Fruit fly (Drosophila melanogaster) whole organism, embryonic: Measurements from ENCODE around the gene CG16736.

Experiments
- ATbp ChIP-seq: fragments of 200-800 bp; sonication (Bioruptor generic); optimal IDR thresholded peaks from 2 replicates; lab custom pipeline; 2017; ENCODE audit warnings: missing biosample characterization, mild to moderate bottlenecking, missing genetic modification characterization, missing genetic modification reagents
- Antp ChIP-seq: fragments of 200-800 bp; sonication (Bioruptor generic); optimal IDR thresholded peaks from 3 replicates; lab custom pipeline; 2016; ENCODE audit warnings: missing biosample characterization, missing genetic modification characterization
- BtbVII ChIP-seq: fragments of 200-800 bp; sonication (Bioruptor generic); optimal IDR thresholded peaks from 3 replicates; lab custom pipeline; 2017; ENCODE audit warnings: missing biosample characterization, mild to moderate bottlenecking, missing genetic modification characterization
- CG12942 ChIP-seq: fragments of 200-800 bp; sonication (Bioruptor generic); optimal IDR thresholded peaks from 3 replicates; lab custom pipeline; 2016; ENCODE audit warnings: missing biosample characterization, missing genetic modification characterization
- CG14710 ChIP-seq: fragments of 200-800 bp; sonication (Bioruptor generic); optimal IDR thresholded peaks from 3 replicates; lab custom pipeline; 2019; ENCODE audit warnings: missing biosample characterization, mild to moderate bottlenecking, missing genetic modification characterization, moderate library complexity
- CG15696 ChIP-seq: fragments of 200-800 bp; sonication (Bioruptor generic); optimal IDR thresholded peaks from 2 replicates; lab custom pipeline; 2019; ENCODE audit warnings: missing biosample characterization, mild to moderate bottlenecking, missing genetic modification characterization, moderate library complexity
- CG16815 ChIP-seq: fragments of 200-800 bp; sonication (Bioruptor generic); optimal IDR thresholded peaks from 3 replicates; lab custom pipeline; 2017; ENCODE audit warnings: missing biosample characterization, mild to moderate bottlenecking, missing genetic modification characterization
- CG17328 ChIP-seq: fragments of 200-800 bp; sonication (Bioruptor generic); IDR thresholded peaks from 2 replicates; pipeline ENCODE4 v1.3.6; 2022; ENCODE audit warnings: missing biosample characterization, missing genetic modification characterization
- CG18011 ChIP-seq: fragments of 200-800 bp; sonication (Bioruptor generic); optimal IDR thresholded peaks from 2 replicates; lab custom pipeline; 2017; ENCODE audit warnings: missing biosample characterization, missing genetic modification characterization, mild to moderate bottlenecking, moderate library complexity, missing genotype
- CG2202 ChIP-seq: fragments of 200-800 bp; sonication (Bioruptor generic); optimal IDR thresholded peaks from 2 replicates; lab custom pipeline; 2018; ENCODE audit warnings: missing biosample characterization, mild to moderate bottlenecking, missing genetic modification characterization
- CG30403 ChIP-seq: fragments of 200-800 bp; sonication (Bioruptor generic); optimal IDR thresholded peaks from 3 replicates; lab custom pipeline; 2016; ENCODE audit warnings: missing biosample characterization, missing genetic modification characterization
- CG3163 ChIP-seq: fragments of 200-800 bp; sonication (Bioruptor generic); optimal IDR thresholded peaks from 3 replicates; lab custom pipeline; 2016; ENCODE audit warnings: missing biosample characterization, missing genetic modification characterization
- CG33213 ChIP-seq: fragments of 200-800 bp; sonication (Bioruptor generic); optimal IDR thresholded peaks from 3 replicates; lab custom pipeline; 2016; ENCODE audit warnings: missing biosample characterization, missing genetic modification characterization
- CG33557 ChIP-seq: fragments of 200-800 bp; sonication (Bioruptor generic); optimal IDR thresholded peaks from 2 replicates; lab custom pipeline; 2019; ENCODE audit warnings: missing biosample characterization, mild to moderate bottlenecking, missing genetic modification characterization, moderate library complexity
- CG42726 ChIP-seq: fragments of 200-800 bp; sonication (Bioruptor generic); IDR thresholded peaks from 2 replicates; pipeline ENCODE4 v1.3.6; 2022; ENCODE audit warnings: missing biosample characterization, missing genetic modification characterization; ENCODE audit not compliant: partially characterized antibody
- CG6654 ChIP-seq: fragments of 200-800 bp; sonication (Bioruptor generic); optimal IDR thresholded peaks from 2 replicates; lab custom pipeline; 2017; ENCODE audit warnings: missing biosample characterization, mild to moderate bottlenecking, missing genetic modification characterization
- CG6791 ChIP-seq: fragments of 200-800 bp; sonication (Bioruptor generic); IDR thresholded peaks from 3 replicates; pipeline ENCODE4 v1.3.6; 2022; ENCODE audit warnings: missing biosample characterization, missing genetic modification characterization; ENCODE audit not compliant: partially characterized antibody
- CG8388 ChIP-seq: fragments of 200-800 bp; sonication (Bioruptor generic); optimal IDR thresholded peaks from 2 replicates; lab custom pipeline; 2019; ENCODE audit warnings: missing biosample characterization, mild to moderate bottlenecking, missing genetic modification characterization, moderate library complexity
- CG9215 ChIP-seq: fragments of 200-800 bp; sonication (Bioruptor generic); IDR thresholded peaks from 2 replicates; pipeline ENCODE4 v1.3.6; 2022; ENCODE audit warnings: missing biosample characterization, missing genetic modification characterization
- CrebB ChIP-seq: fragments of 200-800 bp; sonication (Bioruptor generic); optimal IDR thresholded peaks from 3 replicates; lab custom pipeline; 2018; ENCODE audit warnings: missing biosample characterization, mild to moderate bottlenecking, missing genetic modification characterization
- D19B ChIP-seq: fragments of 200-800 bp; sonication (Bioruptor generic); optimal IDR thresholded peaks from 2 replicates; lab custom pipeline; 2017; ENCODE audit warnings: missing biosample characterization, mild to moderate bottlenecking, missing genetic modification characterization
- Dp ChIP-seq: fragments of 200-800 bp; sonication (Bioruptor generic); optimal IDR thresholded peaks from 2 replicates; lab custom pipeline; 2018; ENCODE audit warnings: missing biosample characterization, mild to moderate bottlenecking, missing genetic modification characterization, moderate library complexity
- Eip74EF ChIP-seq, 2 experiments: fragments of 200-800 bp in 1 of 2; fragments of >200 bp in 1 of 2; sonication (Bioruptor generic) in 1 of 2; optimal IDR thresholded peaks; 2 replicates each; lab custom pipeline; 2017 to 2019; ENCODE audit warnings: missing biosample characterization in 2 of 2, missing genetic modification characterization in 2 of 2, mild to moderate bottlenecking in 1 of 2, moderate library complexity in 1 of 2
- Hmx ChIP-seq: fragments of 200-800 bp; sonication (Bioruptor generic); optimal IDR thresholded peaks from 2 replicates; lab custom pipeline; 2016; ENCODE audit warnings: missing biosample characterization, missing genetic modification characterization
- Mes4 ChIP-seq: fragments of 200-800 bp; sonication (Bioruptor generic); optimal IDR thresholded peaks from 2 replicates; lab custom pipeline; 2016; ENCODE audit warnings: missing biosample characterization, missing genetic modification characterization
- Ptx1 ChIP-seq: fragments of 200-800 bp; sonication (Bioruptor generic); IDR thresholded peaks from 2 replicates; pipeline ENCODE4 v1.3.6; 2022; ENCODE audit warnings: missing biosample characterization, missing genetic modification characterization
- Sry-δ ChIP-seq: fragments of 200-800 bp; sonication (Bioruptor generic); optimal IDR thresholded peaks from 2 replicates; lab custom pipeline; 2016; ENCODE audit warnings: missing biosample characterization, missing genetic modification characterization
- Ssrp ChIP-seq: fragments of 200-800 bp; sonication (Bioruptor generic); optimal IDR thresholded peaks from 2 replicates; lab custom pipeline; 2018; ENCODE audit warnings: missing biosample characterization, mild to moderate bottlenecking, missing genetic modification characterization, moderate library complexity
- Vsx1 ChIP-seq: fragments of 200-800 bp; sonication (Bioruptor generic); optimal IDR thresholded peaks from 2 replicates; lab custom pipeline; 2017; ENCODE audit warnings: missing biosample characterization, mild to moderate bottlenecking, missing genetic modification characterization, missing genetic modification reagents
- ash1 ChIP-seq: fragments of 200-800 bp; sonication (Bioruptor generic); optimal IDR thresholded peaks from 2 replicates; lab custom pipeline; 2018; ENCODE audit warnings: missing biosample characterization, mild to moderate bottlenecking, missing genetic modification characterization
- cato ChIP-seq: fragments of 200-800 bp; sonication (Bioruptor generic); optimal IDR thresholded peaks from 2 replicates; lab custom pipeline; 2016; ENCODE audit warnings: missing biosample characterization, missing genetic modification characterization, borderline replicate concordance
- chif ChIP-seq, 2 experiments: fragments of 200-800 bp; sonication (Bioruptor generic); optimal IDR thresholded peaks; 3 replicates each; lab custom pipeline; 2016; ENCODE audit warnings: missing biosample characterization in 2 of 2, missing genetic modification characterization in 2 of 2
- corto ChIP-seq: fragments of 200-800 bp; sonication (Bioruptor generic); optimal IDR thresholded peaks from 2 replicates; lab custom pipeline; 2016; ENCODE audit warnings: missing biosample characterization, mild to moderate bottlenecking, missing genetic modification characterization, moderate library complexity
- crc ChIP-seq: fragments of 200-800 bp; sonication (Bioruptor generic); optimal IDR thresholded peaks from 2 replicates; lab custom pipeline; 2016; ENCODE audit warnings: missing biosample characterization, missing genetic modification characterization
- eve ChIP-seq, 2 experiments: fragments of >200 bp; optimal IDR thresholded peaks; 2 replicates each; lab custom pipeline; 2017; ENCODE audit warnings: missing biosample characterization in 2 of 2, missing genetic modification characterization in 2 of 2
- grn ChIP-seq: fragments of 200-800 bp; sonication (Bioruptor generic); optimal IDR thresholded peaks from 3 replicates; lab custom pipeline; 2017; ENCODE audit warnings: missing biosample characterization, missing genetic modification characterization
- hkb ChIP-seq, 2 experiments: fragments of 200-800 bp in 1 of 2; fragments of >200 bp in 1 of 2; sonication (Bioruptor generic) in 1 of 2; IDR thresholded peaks in 1 of 2; optimal IDR thresholded peaks in 1 of 2; 2 replicates each; pipeline versions ENCODE4 v1.3.6 to Lab custom; 2017 to 2022; ENCODE audit warnings: missing biosample characterization in 1 of 2, missing genetic modification characterization in 1 of 2
- mam ChIP-seq: fragments of 200-800 bp; sonication (Bioruptor generic); optimal IDR thresholded peaks from 3 replicates; lab custom pipeline; 2016; ENCODE audit warnings: missing biosample characterization, missing genetic modification characterization
- ro ChIP-seq: fragments of 200-800 bp; sonication (Bioruptor generic); IDR thresholded peaks from 2 replicates; pipeline ENCODE4 v1.3.6; 2022; ENCODE audit warnings: missing biosample characterization, missing genetic modification characterization
- sc ChIP-seq, 3 experiments: fragments of >200 bp in 2 of 3; fragments of 200-800 bp in 1 of 3; sonication (Bioruptor generic) in 1 of 3; optimal IDR thresholded peaks; 2 replicates in 2 of 3; 3 replicates in 1 of 3; lab custom pipeline; 2017; ENCODE audit warnings: mild to moderate bottlenecking in 1 of 3, missing biosample characterization in 1 of 3, missing genetic modification characterization in 1 of 3, missing genetic modification reagents in 1 of 3
- sens-2 ChIP-seq: fragments of 200-800 bp; sonication (Bioruptor generic); IDR thresholded peaks from 2 replicates; pipeline ENCODE4 v1.3.6; 2022; ENCODE audit warnings: missing biosample characterization, missing genetic modification characterization
- slou ChIP-seq: fragments of 200-800 bp; sonication (Bioruptor generic); optimal IDR thresholded peaks from 3 replicates; lab custom pipeline; 2016; ENCODE audit warnings: missing biosample characterization, missing genetic modification characterization
- slp2 ChIP-seq: fragments of 200-800 bp; sonication (Bioruptor generic); optimal IDR thresholded peaks from 2 replicates; lab custom pipeline; 2016; ENCODE audit warnings: missing biosample characterization, missing genetic modification characterization
- sna ChIP-seq: fragments of 200-800 bp; sonication (Bioruptor generic); IDR thresholded peaks from 2 replicates; pipeline ENCODE4 v1.3.6; 2022; ENCODE audit warnings: missing biosample characterization, missing genetic modification characterization; ENCODE audit not compliant: partially characterized antibody
- so ChIP-seq: fragments of 200-800 bp; sonication (Bioruptor generic); IDR thresholded peaks from 3 replicates; pipeline ENCODE4 v1.3.6; 2022; ENCODE audit warnings: missing biosample characterization, missing genetic modification characterization
- tin ChIP-seq: fragments of 200-800 bp; sonication (Bioruptor generic); optimal IDR thresholded peaks from 3 replicates; lab custom pipeline; 2016; ENCODE audit warnings: missing biosample characterization, missing genetic modification characterization
- vvl ChIP-seq: fragments of 200-800 bp; sonication (Bioruptor generic); IDR thresholded peaks from 2 replicates; pipeline ENCODE4 v1.3.6; 2022; ENCODE audit warnings: missing biosample characterization, missing genetic modification characterization

The CG16736 gene

DNA sequence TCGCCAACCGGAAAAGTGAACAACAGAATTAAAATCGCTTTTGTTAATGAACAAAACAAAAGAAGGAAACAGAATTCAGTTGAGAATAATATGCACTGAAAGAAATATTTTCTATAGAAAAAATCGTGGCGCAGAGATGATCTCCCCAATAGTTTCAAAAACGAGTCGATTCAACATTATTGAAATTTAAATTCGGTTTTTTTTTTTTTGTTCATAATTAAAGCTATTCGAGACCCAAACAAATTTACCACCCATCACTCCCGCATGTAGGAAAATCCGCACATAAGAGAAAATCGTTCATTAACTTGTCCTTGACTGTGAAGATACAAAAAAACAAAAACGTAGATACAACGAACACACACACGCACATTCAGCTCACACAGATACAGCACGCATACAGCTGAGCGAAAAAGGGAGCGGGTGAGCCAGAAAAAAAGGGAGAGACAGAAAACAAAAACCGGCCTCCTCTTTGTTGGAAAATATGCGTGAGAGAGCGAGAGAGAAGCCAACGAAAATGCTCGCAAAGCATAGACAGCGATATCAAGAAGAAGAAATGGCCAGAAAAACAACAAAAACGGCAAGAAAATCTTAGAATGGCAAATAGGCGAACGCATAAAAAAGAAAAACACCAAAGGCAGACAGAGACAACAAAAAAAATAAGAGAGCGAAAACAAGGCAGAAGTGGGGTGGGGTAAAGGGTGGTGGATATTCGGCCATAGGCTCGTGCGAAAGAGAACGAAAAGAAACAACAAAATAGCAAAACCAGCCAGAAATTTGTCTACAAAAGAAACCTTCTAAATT, 37.3 kb downstream of the CG16736 start (continued):
- TF ChIP-seq CG17328 (GFP tag; lab: Robert Waterston, UW) (no peak; the same call in 1 of the 2 replicates), ash1 (GFP tag; lab: Kevin White, UChicago) (no peak), chif (GFP tag; optimal IDR thresholded peaks at IDR 0.05; lab: Kevin White, UChicago) (peak; percentile 35 to 45), BtbVII (GFP tag; lab: Kevin White, UChicago) (no peak), tin (GFP tag; lab: Kevin White, UChicago) (peak; percentile 17), CG30403 (peak; percentile 43), CG2202 (tag; lab: Kevin White, UChicago) (no peak), Vsx1 (GFP tag; lab: Kevin White, UChicago) (no peak), eve (GFP tag; optimal IDR thresholded peaks at IDR 0.05; lab: Kevin White, UChicago) (peak in 1 of 2 experiments; percentile 56), hkb (optimal IDR thresholded peaks at IDR 0.05; lab: Kevin White, UChicago) (no peak), hkb (GFP tag; IDR thresholded peaks at IDR 0.05; lab: Robert Waterston, UW) (0 out of 2 replicates have a peak, but pooled peaks have one; percentile 46), Sry-δ (GFP tag; lab: Kevin White, UChicago) (no peak), CG42726 (GFP tag; lab: Robert Waterston, UW) (0 out of 2 replicates have a peak, but pooled peaks have one; percentile 16), slou (GFP tag; lab: Kevin White, UChicago) (peak; percentile 11), CG3163 (GFP tag; lab: Kevin White, UChicago) (peak; percentile 87), CG8388 (GFP tag; lab: Kevin White, UChicago) (no peak), CG9215 (no peak), CrebB (tag; lab: Kevin White, UChicago) (peak; percentile 6), CG18011 (GFP tag; lab: Kevin White, UChicago) (no peak), sc (optimal IDR thresholded peaks at IDR 0.05; lab: Kevin White, UChicago) (no peak), sc (GFP tag; optimal IDR thresholded peaks at IDR 0.05; lab: Kevin White, UChicago) (no peak), grn (GFP tag; lab: Kevin White, UChicago) (no peak), CG33557 (GFP tag; lab: Kevin White, UChicago) (no peak), sens-2 (no peak), crc (GFP tag; lab: Kevin White, UChicago) (peak; percentile 21), Hmx (GFP tag; lab: Kevin White, UChicago) (peak; percentile 23), CG12942 (GFP tag; lab: Kevin White, UChicago) (no peak), Antp (GFP tag; lab: Kevin White, UChicago) (no peak), Eip74EF (GFP tag; optimal IDR thresholded peaks at IDR 0.05; lab: Kevin White, UChicago) (no peak), CG6654 (GFP tag; lab: Kevin White, UChicago) (no peak), CG6791 (no peak), CG15696 (tag; lab: Kevin White, UChicago) (no peak), cato (GFP tag; lab: Kevin White, UChicago) (no peak), Mes4 (GFP tag; lab: Kevin White, UChicago) (no peak), mam (peak; percentile 48), so (GFP tag; lab: Robert Waterston, UW) (0 out of 3 replicates have a peak, but pooled peaks have one; percentile 36), ro (GFP tag; lab: Robert Waterston, UW) (no peak), Ptx1 (GFP tag; lab: Robert Waterston, UW) (0 out of 2 replicates have a peak, but pooled peaks have one; percentile 36), corto (GFP tag; lab: Kevin White, UChicago) (no peak), CG16815 (GFP tag; lab: Kevin White, UChicago) (no peak), sna (GFP tag; lab: Robert Waterston, UW) (no peak), ATbp (GFP tag; lab: Kevin White, UChicago) (no peak), Ssrp (tag; lab: Kevin White, UChicago) (no peak), CG33213 (GFP tag; lab: Kevin White, UChicago) (no peak), vvl (GFP tag; lab: Robert Waterston, UW) (peak; percentile 59), D19B (peak; percentile 49), Dp (GFP tag; lab: Kevin White, UChicago) (no peak), slp2 (GFP tag; lab: Kevin White, UChicago) (no peak), CG14710 (tag; lab: Kevin White, UChicago) (no peak)
